Fruit fly (Drosophila melanogaster): Measurements from ENCODE around the gene CG10512.

DNA sequence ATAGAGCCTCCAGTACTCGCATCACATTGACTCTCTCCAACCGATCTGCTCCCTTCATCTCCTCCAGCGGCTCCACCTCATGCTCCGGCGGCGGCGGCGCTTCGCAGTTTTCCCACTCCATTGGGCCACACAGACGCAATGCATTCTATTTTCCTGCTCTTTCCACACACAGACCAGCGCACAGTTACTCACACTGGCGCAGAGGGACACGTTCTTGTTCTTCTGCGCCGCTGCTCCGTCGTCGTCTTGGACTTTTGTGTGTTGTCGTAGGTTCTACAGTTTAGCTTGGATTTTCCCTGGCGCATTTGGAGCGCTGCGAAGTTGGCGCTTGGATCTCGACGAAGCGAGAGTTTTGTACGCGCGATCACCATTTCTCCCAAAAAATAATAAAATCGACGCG, 23.6 kb downstream of the CG10512 start, which contains the start of gene Eip78C:
- no peak for TF ChIP-seq CG15710 (tag; optimal IDR thresholded peaks at IDR 0.05)
- no peak for TF ChIP-seq EcR (GFP tag; optimal IDR thresholded peaks at IDR 0.05)
- no peak for TF ChIP-seq CG34367 (tag; optimal IDR thresholded peaks at IDR 0.05)
- no peak for TF ChIP-seq D1 (tag; optimal IDR thresholded peaks at IDR 0.05)
